Worm (Caenorhabditis elegans): ENCODE measurements around the gene pfs-2.
"Not testable (repeated sequence)": the region's sequence is repeated elsewhere in the genome, so short reads cannot be mapped to it uniquely, and the experiment has no call there.

DNA sequence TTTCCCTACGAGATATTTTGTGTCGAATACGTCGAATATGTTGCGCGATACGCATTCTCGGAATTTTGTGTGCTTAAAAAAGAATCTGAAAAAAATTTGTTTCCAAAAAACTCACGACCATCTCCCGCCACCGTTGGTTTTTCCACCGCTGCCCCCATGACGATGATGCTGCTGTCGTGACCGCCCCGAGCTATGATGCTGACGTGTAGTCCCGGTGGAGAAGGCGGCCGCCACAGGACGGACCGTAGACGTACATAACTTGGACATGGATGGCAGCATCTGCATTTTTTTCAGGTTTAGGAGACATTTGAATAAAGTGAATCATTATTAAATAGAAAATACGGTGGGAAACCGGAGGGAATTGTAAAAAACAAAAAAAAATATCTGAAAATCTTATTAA is 14.0 kb upstream of the pfs-2 start, which contains the start of gene ddl-3:
- TF ChIP-seq skn-1 (tag; optimal IDR thresholded peaks at IDR 0.05); nhr-77 (tag; optimal IDR thresholded peaks at IDR 0.05); nhr-90 (tag; optimal IDR thresholded peaks at IDR 0.05; ENCODE audit: poor library complexity); lin-39 (tag; optimal IDR thresholded peaks at IDR 0.05); efl-1 (optimal IDR thresholded peaks at IDR 0.05); efl-1 (GFP tag; optimal IDR thresholded peaks at IDR 0.05 in 1 of 2); alr-1 (tag; optimal IDR thresholded peaks at IDR 0.05; ENCODE audit: borderline replicate concordance); Y116A8C.19 (tag; optimal IDR thresholded peaks at IDR 0.05; ENCODE audit: borderline replicate concordance): not testable (repeated sequence)
